Fruit fly (Drosophila melanogaster) whole organism, adult: ENCODE results near the gene beg.
A peak's percentile ranks its signal among the peaks of the same experiment; 100 is the strongest.

Source experiments
- CG11617 ChIP-seq: fragments of 200-800 bp; sonication (Bioruptor generic); optimal IDR thresholded peaks from 2 replicates; lab custom pipeline; 2017; ENCODE audit warnings: mild to moderate bottlenecking, missing biosample characterization, missing genetic modification reagents, missing genetic modification characterization
- CG12768 ChIP-seq: fragments of 200-800 bp; sonication (Bioruptor generic); optimal IDR thresholded peaks from 2 replicates; lab custom pipeline; 2017; ENCODE audit warnings: missing biosample characterization, missing genetic modification characterization, mild to moderate bottlenecking, moderate library complexity, missing genetic modification reagents
- CG14711 ChIP-seq: fragments of 200-800 bp; sonication (Bioruptor generic); optimal IDR thresholded peaks from 2 replicates; lab custom pipeline; 2018; ENCODE audit warnings: missing biosample characterization, mild to moderate bottlenecking, missing genetic modification characterization, moderate library complexity
- CG1620 ChIP-seq: fragments of 200-800 bp; sonication (Bioruptor generic); optimal IDR thresholded peaks from 2 replicates; lab custom pipeline; 2016; ENCODE audit warnings: missing biosample characterization, missing genetic modification characterization
- CG33017 ChIP-seq: fragments of 200-800 bp; sonication (Bioruptor generic); optimal IDR thresholded peaks from 2 replicates; lab custom pipeline; 2018; ENCODE audit warnings: missing biosample characterization, mild to moderate bottlenecking, missing genetic modification characterization, moderate library complexity
- CG5204 ChIP-seq: fragments of 200-800 bp; sonication (Bioruptor generic); optimal IDR thresholded peaks from 2 replicates; lab custom pipeline; 2016; ENCODE audit warnings: missing biosample characterization, missing genetic modification characterization
- CG7045 ChIP-seq: fragments of 200-800 bp; sonication (Bioruptor generic); optimal IDR thresholded peaks from 2 replicates; lab custom pipeline; 2017; ENCODE audit warnings: missing biosample characterization, mild to moderate bottlenecking, missing genetic modification characterization
- CG7101 ChIP-seq: fragments of 200-800 bp; sonication (Bioruptor generic); optimal IDR thresholded peaks from 2 replicates; lab custom pipeline; 2018; ENCODE audit warnings: missing biosample characterization, mild to moderate bottlenecking, missing genetic modification characterization, moderate library complexity
- Clk ChIP-seq: fragments of 200-800 bp; sonication (Bioruptor generic); optimal IDR thresholded peaks from 2 replicates; lab custom pipeline; 2017; ENCODE audit warnings: missing biosample characterization, missing genetic modification characterization
- Crg-1 ChIP-seq: fragments of 200-800 bp; sonication (Bioruptor generic); optimal IDR thresholded peaks from 2 replicates; lab custom pipeline; 2016; ENCODE audit warnings: missing biosample characterization, missing genetic modification characterization
- Hr96 ChIP-seq: fragments of 200-800 bp; sonication (Bioruptor generic); optimal IDR thresholded peaks from 2 replicates; lab custom pipeline; 2016; ENCODE audit warnings: missing biosample characterization, missing genetic modification characterization
- Mnt ChIP-seq: fragments of 200-800 bp; sonication (Bioruptor generic); optimal IDR thresholded peaks from 2 replicates; lab custom pipeline; 2016; ENCODE audit warnings: missing biosample characterization, mild to moderate bottlenecking, missing genetic modification characterization
- bab1 ChIP-seq: fragments of 200-800 bp; sonication (Bioruptor generic); optimal IDR thresholded peaks from 3 replicates; lab custom pipeline; 2019; ENCODE audit warnings: missing biosample characterization, mild to moderate bottlenecking, missing genetic modification characterization, moderate library complexity
- cic ChIP-seq: fragments of 200-800 bp; sonication (Bioruptor generic); optimal IDR thresholded peaks from 2 replicates; lab custom pipeline; 2017; ENCODE audit warnings: missing biosample characterization, mild to moderate bottlenecking, missing genetic modification characterization, moderate library complexity
- cnc ChIP-seq, 2 experiments: fragments of >200 bp; optimal IDR thresholded peaks; 2 replicates each; lab custom pipeline; 2017
- kay ChIP-seq: fragments of 200-800 bp; sonication (Bioruptor generic); peaks from one replicate; lab custom pipeline; 2016; ENCODE audit warnings: missing biosample characterization, missing genetic modification characterization, borderline replicate concordance
- ovo ChIP-seq: fragments of 200-800 bp; sonication (Bioruptor generic); optimal IDR thresholded peaks from 2 replicates; lab custom pipeline; 2016; ENCODE audit warnings: missing biosample characterization, missing genetic modification characterization
- pad ChIP-seq: fragments of 200-800 bp; sonication (Bioruptor generic); optimal IDR thresholded peaks from 3 replicates; lab custom pipeline; 2017; ENCODE audit warnings: missing biosample characterization, missing genetic modification characterization, mild to moderate bottlenecking, moderate library complexity, missing genetic modification reagents
- tj ChIP-seq: fragments of 200-800 bp; sonication (Bioruptor generic); optimal IDR thresholded peaks from 3 replicates; lab custom pipeline; 2017; ENCODE audit warnings: missing biosample characterization, mild to moderate bottlenecking, missing genetic modification characterization, moderate library complexity
- toe ChIP-seq: fragments of 200-800 bp; sonication (Bioruptor generic); optimal IDR thresholded peaks from 2 replicates; lab custom pipeline; 2016; ENCODE audit warnings: missing biosample characterization, missing genetic modification characterization

The beg gene

dm6 chr3L:17049314-17049713, 13.8 kb downstream of the beg start, which contains the start of gene rogdi:
Gene rogdi (plus strand): TSS chr3L:17049512.
- TF ChIP-seq bab1 = peak; percentile 19
- TF ChIP-seq Crg-1 (GFP tag; lab: Kevin White, UChicago) = no peak
- TF ChIP-seq CG7045 (GFP tag; lab: Kevin White, UChicago) = no peak
- no peak for TF ChIP-seq CG5204

dm6 chr3L:17049912-17050345, 14.5 kb downstream of the beg start:
- peak; percentile 63 for TF ChIP-seq CG7101 (tag; lab: Kevin White, UChicago)
- no peak for TF ChIP-seq Crg-1 (GFP tag; lab: Kevin White, UChicago)
- TF ChIP-seq Mnt (GFP tag; lab: Kevin White, UChicago) = peak; percentile 59
- peak; percentile 49 for TF ChIP-seq CG11617
- TF ChIP-seq ovo (GFP tag; lab: Kevin White, UChicago) = no peak
- peak; percentile 8 for TF ChIP-seq Hr96
- TF ChIP-seq CG14711 (tag; lab: Kevin White, UChicago) = no peak
- no peak for TF ChIP-seq toe
- peak; percentile 44 for TF ChIP-seq Clk (GFP tag; lab: Kevin White, UChicago)
- TF ChIP-seq kay (GFP tag; lab: Kevin White, UChicago) = peak; percentile 77
- peak; percentile 64 for TF ChIP-seq CG12768 (GFP tag; lab: Kevin White, UChicago)
- TF ChIP-seq bab1 = peak; percentile 44
- TF ChIP-seq CG7045 (GFP tag; lab: Kevin White, UChicago) = peak; percentile 61
- peak; percentile 37 for TF ChIP-seq pad (GFP tag; lab: Kevin White, UChicago)
- no peak for TF ChIP-seq cnc (optimal IDR thresholded peaks at IDR 0.05; lab: Kevin White, UChicago)
- TF ChIP-seq CG1620 (GFP tag; lab: Kevin White, UChicago) = no peak
- peak; percentile 95 for TF ChIP-seq tj (GFP tag; lab: Kevin White, UChicago)
- TF ChIP-seq CG33017 (tag; lab: Kevin White, UChicago) = peak; percentile 42
- no peak for TF ChIP-seq CG5204
- peak; percentile 70 for TF ChIP-seq cic (GFP tag; lab: Kevin White, UChicago)

- no peak for TF ChIP-seq CG7045 (GFP tag; lab: Kevin White, UChicago)
- TF ChIP-seq CG5204 = no peak
- no peak for TF ChIP-seq CG7101 (tag; lab: Kevin White, UChicago)
- no peak for TF ChIP-seq Hr96
- TF ChIP-seq CG1620 (GFP tag; lab: Kevin White, UChicago) = no peak
- no peak for TF ChIP-seq ovo (GFP tag; lab: Kevin White, UChicago)
- no peak for TF ChIP-seq toe
- peak; percentile 33 for TF ChIP-seq kay (GFP tag; lab: Kevin White, UChicago)
- TF ChIP-seq CG33017 (tag; lab: Kevin White, UChicago) = no peak
- no peak for TF ChIP-seq cic (GFP tag; lab: Kevin White, UChicago)
- TF ChIP-seq CG12768 (GFP tag; lab: Kevin White, UChicago) = no peak
- no peak for TF ChIP-seq Clk (GFP tag; lab: Kevin White, UChicago)
- no peak for TF ChIP-seq pad (GFP tag; lab: Kevin White, UChicago)
- no peak for TF ChIP-seq cnc (optimal IDR thresholded peaks at IDR 0.05; lab: Kevin White, UChicago)
- TF ChIP-seq Mnt (GFP tag; lab: Kevin White, UChicago) = peak; percentile 23
- no peak for TF ChIP-seq CG11617
- TF ChIP-seq bab1 = no peak
- no peak for TF ChIP-seq Crg-1 (GFP tag; lab: Kevin White, UChicago)
- TF ChIP-seq CG14711 (tag; lab: Kevin White, UChicago) = peak; percentile 98
- TF ChIP-seq tj (GFP tag; lab: Kevin White, UChicago) = peak; percentile 74
Measured at dm6 chr3L:17050661-17051452, 15.4 kb downstream of the beg start.

- peak; percentile 14 for TF ChIP-seq cic (GFP tag; lab: Kevin White, UChicago)
- no peak for TF ChIP-seq Clk (GFP tag; lab: Kevin White, UChicago)
Measured at dm6 chr3L:17051472-17051871, 16.0 kb downstream of the beg start.

- TF ChIP-seq CG7045 (GFP tag; lab: Kevin White, UChicago) = no peak
- TF ChIP-seq CG5204 = no peak
- TF ChIP-seq Crg-1 (GFP tag; lab: Kevin White, UChicago) = no peak
- TF ChIP-seq CG11617 = no peak
- TF ChIP-seq CG7101 (tag; lab: Kevin White, UChicago) = no peak
- TF ChIP-seq kay (GFP tag; lab: Kevin White, UChicago) = no peak
- no peak for TF ChIP-seq Mnt (GFP tag; lab: Kevin White, UChicago)
- no peak for TF ChIP-seq pad (GFP tag; lab: Kevin White, UChicago)
- TF ChIP-seq toe = no peak
- no peak for TF ChIP-seq Clk (GFP tag; lab: Kevin White, UChicago)
- TF ChIP-seq CG14711 (tag; lab: Kevin White, UChicago) = no peak
- no peak for TF ChIP-seq bab1
- no peak for TF ChIP-seq CG12768 (GFP tag; lab: Kevin White, UChicago)
- TF ChIP-seq cnc (optimal IDR thresholded peaks at IDR 0.05; lab: Kevin White, UChicago) = no peak
- TF ChIP-seq ovo (GFP tag; lab: Kevin White, UChicago) = no peak
- TF ChIP-seq Hr96 = no peak
Measured at dm6 chr3L:17052388-17052905, 17.0 kb downstream of the beg start.

- TF ChIP-seq Hr96 (peak; percentile 32), Mnt (GFP tag; lab: Kevin White, UChicago) (peak; percentile 88), kay (GFP tag; lab: Kevin White, UChicago) (no peak), Clk (GFP tag; lab: Kevin White, UChicago) (no peak), CG12768 (GFP tag; lab: Kevin White, UChicago) (no peak), tj (GFP tag; lab: Kevin White, UChicago) (no peak)
Measured at dm6 chr3L:17053932-17054331, 18.5 kb downstream of the beg start.
